Worm (Caenorhabditis elegans): Measurements from ENCODE around the gene F45E10.2.

F45E10.2 gene

DNA sequence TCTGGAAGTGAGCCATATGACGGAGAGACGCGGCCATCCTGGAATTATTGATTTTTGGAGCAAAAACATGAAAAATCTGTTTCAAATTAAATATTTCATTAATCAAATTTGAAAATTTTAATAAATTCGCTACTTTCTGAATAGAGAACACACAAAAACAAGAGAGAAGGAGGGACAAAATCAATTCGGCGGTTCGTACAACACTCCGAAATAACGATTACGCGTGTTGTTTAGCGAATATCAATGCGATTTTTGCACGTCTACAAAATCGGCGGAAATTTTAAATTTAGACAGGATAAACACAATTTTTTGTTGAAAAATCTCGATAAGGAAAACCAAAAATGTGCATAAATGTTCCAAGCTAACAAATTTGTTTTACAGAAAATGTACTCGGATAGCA, 5.2 kb downstream of the F45E10.2 start, which contains the start of the genes sdhd-1 and ilkp-1:
Gene sdhd-1, minus strand, starts transcription at position 38 of the 400 bp plus-strand sequence.
Gene ilkp-1, plus strand, starts transcription at position 380 of the 400 bp plus-strand sequence.
- TF ChIP-seq unc-86 (tag; optimal IDR thresholded peaks at IDR 0.05) (no peak), ceh-2 (tag; optimal IDR thresholded peaks at IDR 0.05) (no peak), fkh-10 (GFP tag; optimal IDR thresholded peaks at IDR 0.05) (no peak), ceh-14 (tag; optimal IDR thresholded peaks at IDR 0.05) (no peak), F13H6.1 (tag; optimal IDR thresholded peaks at IDR 0.05) (no peak), che-1 (tag; optimal IDR thresholded peaks at IDR 0.05) (no peak), tbx-7 (tag; optimal IDR thresholded peaks at IDR 0.05) (no peak), nhr-11 (tag; optimal IDR thresholded peaks at IDR 0.05) (no peak), nfya-1 (tag; optimal IDR thresholded peaks at IDR 0.05) (peak; percentile 0), odd-2 (tag; optimal IDR thresholded peaks at IDR 0.05) (no peak), hlh-30 (tag; optimal IDR thresholded peaks at IDR 0.05; ENCODE audit: insufficient read depth) (no peak), ceh-34 (tag; optimal IDR thresholded peaks at IDR 0.05) (no peak), ceh-48 (tag; optimal IDR thresholded peaks at IDR 0.05) (peak; percentile 25), ceh-24 (tag; optimal IDR thresholded peaks at IDR 0.05) (no peak), ceh-22 (tag; optimal IDR thresholded peaks at IDR 0.05) (no peak), pha-4 (tag; optimal IDR thresholded peaks at IDR 0.05) (no peak), unc-42 (tag; optimal IDR thresholded peaks at IDR 0.05) (peak; percentile 73), ceh-6 (GFP tag; optimal IDR thresholded peaks at IDR 0.05) (no peak)

- TF ChIP-seq ceh-34 (tag; optimal IDR thresholded peaks at IDR 0.05) = no peak
- no peak for TF ChIP-seq ets-4 (tag; optimal IDR thresholded peaks at IDR 0.05)
- no peak for TF ChIP-seq unc-3 (GFP tag; conservative IDR thresholded peaks at IDR 0.05)
- no peak for TF ChIP-seq unc-3 (tag; optimal IDR thresholded peaks at IDR 0.05)
- no peak for TF ChIP-seq unc-42 (tag; optimal IDR thresholded peaks at IDR 0.05)
- no peak for TF ChIP-seq ceh-2 (tag; optimal IDR thresholded peaks at IDR 0.05)
- TF ChIP-seq ceh-45 (GFP tag; IDR thresholded peaks at IDR 0.05) = no peak
- TF ChIP-seq hlh-30 (tag; optimal IDR thresholded peaks at IDR 0.05; ENCODE audit: insufficient read depth) = no peak
These were observed 6.2 kb downstream of the F45E10.2 start, which contains the start of gene F33A8.4 for ce11 chrII:11048930-11049329. Gene F33A8.4 (minus strand): TSS chrII:11049030.

DNA sequence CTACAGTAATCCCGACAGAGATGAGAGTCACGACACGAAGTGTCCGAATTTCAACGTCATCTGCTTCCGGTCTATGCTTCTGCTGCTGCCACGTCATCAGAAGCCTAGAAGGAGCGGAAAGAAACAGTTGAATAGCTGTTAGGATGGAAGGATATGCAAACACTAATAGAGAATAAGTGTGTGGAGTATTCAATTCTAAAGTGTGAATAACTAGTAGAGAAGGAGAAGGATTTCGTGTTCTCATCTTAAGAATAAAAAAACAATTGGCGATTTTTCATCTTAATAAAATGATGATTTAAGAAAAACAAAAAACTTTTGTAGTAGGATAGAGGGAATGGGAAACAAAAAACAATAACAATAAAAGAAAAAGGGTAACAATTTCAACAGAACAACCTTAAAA, 9.3 kb downstream of the F45E10.2 start, which contains the start of gene col-83:
Gene col-83, minus strand, starts transcription at position 101 of the 400 bp plus-strand sequence.
- no peak for TF ChIP-seq ceh-2 (tag; optimal IDR thresholded peaks at IDR 0.05)
- no peak for TF ChIP-seq unc-42 (tag; optimal IDR thresholded peaks at IDR 0.05)
- TF ChIP-seq rnt-1 (tag; optimal IDR thresholded peaks at IDR 0.05) = no peak
- TF ChIP-seq T23F11.4 (GFP tag; optimal IDR thresholded peaks at IDR 0.05) = no peak
- no peak for TF ChIP-seq ceh-30 (tag; optimal IDR thresholded peaks at IDR 0.05)
- TF ChIP-seq pag-3 (tag; optimal IDR thresholded peaks at IDR 0.05; ENCODE audit: borderline replicate concordance) = no peak
- no peak for TF ChIP-seq npax-4 (tag; optimal IDR thresholded peaks at IDR 0.05)

DNA sequence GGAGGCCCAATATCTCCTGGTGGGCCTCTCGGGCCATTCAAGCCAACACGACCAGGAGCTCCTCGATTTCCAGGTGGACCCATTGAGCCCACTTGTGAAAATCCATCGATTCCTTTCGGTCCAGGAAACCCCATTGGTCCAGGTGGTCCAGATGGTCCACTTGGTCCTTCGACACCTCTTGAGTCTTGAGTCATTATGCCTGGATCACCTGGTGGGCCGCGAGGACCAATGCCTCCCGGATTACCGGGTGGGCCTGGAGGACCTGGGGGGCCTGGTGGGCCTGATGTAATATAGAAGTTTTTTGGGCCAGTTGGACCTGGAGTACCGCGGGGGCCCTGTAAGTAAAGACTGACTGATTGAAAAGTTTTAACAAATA, 10.9 kb downstream of the F45E10.2 start:
- TF ChIP-seq nhr-11 (tag; optimal IDR thresholded peaks at IDR 0.05) (no peak), lim-6 (tag; optimal IDR thresholded peaks at IDR 0.05) (no peak), sdc-2 (tag; optimal IDR thresholded peaks at IDR 0.05) (no peak), mec-3 (tag; optimal IDR thresholded peaks at IDR 0.05; ENCODE audit: borderline replicate concordance) (no peak), fkh-6 (tag; optimal IDR thresholded peaks at IDR 0.05) (peak; percentile 48)

- TF ChIP-seq C08G9.2 (tag; optimal IDR thresholded peaks at IDR 0.05) (no peak), hlh-13 (GFP tag; optimal IDR thresholded peaks at IDR 0.05) (no peak), Y22D7AL.16 (tag; optimal IDR thresholded peaks at IDR 0.05) (no peak), madf-2 (tag; optimal IDR thresholded peaks at IDR 0.05) (no peak), unc-42 (tag; optimal IDR thresholded peaks at IDR 0.05) (no peak), pha-4 (tag; optimal IDR thresholded peaks at IDR 0.05) (no peak), pqm-1 (tag; optimal IDR thresholded peaks at IDR 0.05) (no peak), rnt-1 (tag; optimal IDR thresholded peaks at IDR 0.05) (no peak), eyg-1 (tag; optimal IDR thresholded peaks at IDR 0.05) (no peak), ref-2 (tag; optimal IDR thresholded peaks at IDR 0.05) (no peak), tbx-7 (tag; optimal IDR thresholded peaks at IDR 0.05) (no peak), sox-4 (tag; optimal IDR thresholded peaks at IDR 0.05) (no peak), fkh-10 (GFP tag; optimal IDR thresholded peaks at IDR 0.05) (no peak), nfya-1 (tag; optimal IDR thresholded peaks at IDR 0.05) (no peak), ceh-6 (GFP tag; optimal IDR thresholded peaks at IDR 0.05) (no peak), hlh-8 (tag; optimal IDR thresholded peaks at IDR 0.05) (no peak), T23F11.4 (GFP tag; optimal IDR thresholded peaks at IDR 0.05) (no peak), ceh-24 (tag; optimal IDR thresholded peaks at IDR 0.05) (no peak)
These were observed 11.5 kb downstream of the F45E10.2 start for ce11 chrII:11043546-11044192.

Data from whole organism, late embryonic.